Worm (Caenorhabditis elegans) whole organism, young adult: ENCODE data around the gene F07C6.3.
A peak's percentile ranks its signal among the peaks of the same experiment; 100 is the strongest.

ENCODE experiments used
- B0035.1 ChIP-seq: sonication (generic microtip); optimal IDR thresholded peaks from 2 replicates; lab custom pipeline; 2016; ENCODE audit warnings: missing genetic modification characterization, mild to moderate bottlenecking, missing compliant biosample characterization, missing genotype, missing genetic modification reagents
- B0261.1 ChIP-seq: sonication (generic microtip); optimal IDR thresholded peaks from 2 replicates; lab custom pipeline; 2016; ENCODE audit warnings: mild to moderate bottlenecking, missing genetic modification characterization, moderate library complexity, missing compliant biosample characterization
- B0336.3 ChIP-seq: fragments of 200-800 bp; sonication (Bioruptor generic); IDR thresholded peaks from 2 replicates; pipeline ENCODE4 v1.3.6; 2022; ENCODE audit warnings: missing genetic modification characterization, missing compliant biosample characterization
- C06A6.2 ChIP-seq: fragments of 200-800 bp; sonication (Bioruptor generic); conservative IDR thresholded peaks from 2 replicates; pipeline ENCODE4 v1.3.6; 2022; ENCODE audit warnings: missing genetic modification characterization, missing compliant biosample characterization
- C17E4.6 ChIP-seq: fragments of 200-800 bp; sonication (Bioruptor generic); IDR thresholded peaks from 2 replicates; pipeline ENCODE4 v1.3.6; 2022; ENCODE audit warnings: missing genetic modification reagents, missing genetic modification characterization, missing compliant biosample characterization
- D2030.7 ChIP-seq: fragments of 200-800 bp; sonication (Bioruptor generic); IDR thresholded peaks from 2 replicates; pipeline ENCODE4 v1.3.6; 2022; ENCODE audit warnings: missing genetic modification reagents, missing genetic modification characterization, missing compliant biosample characterization
- F33H1.4 ChIP-seq: fragments of 200-800 bp; sonication (Bioruptor generic); IDR thresholded peaks from 2 replicates; pipeline ENCODE4 v1.3.6; 2022; ENCODE audit warnings: missing genetic modification reagents, missing genetic modification characterization, missing compliant biosample characterization
- F37B4.10 ChIP-seq: fragments of 200-800 bp; sonication (Bioruptor generic); IDR thresholded peaks from 2 replicates; pipeline ENCODE4 v1.3.6; 2022; ENCODE audit warnings: missing genetic modification characterization, missing compliant biosample characterization
- F39B2.1 ChIP-seq: fragments of 200-800 bp; sonication (Bioruptor generic); IDR thresholded peaks from 2 replicates; pipeline ENCODE4 v1.3.6; 2022; ENCODE audit warnings: missing genetic modification reagents, missing genetic modification characterization, missing compliant biosample characterization
- F49E8.2 ChIP-seq: sonication (generic microtip); optimal IDR thresholded peaks from 3 replicates; lab custom pipeline; 2017; ENCODE audit warnings: missing genetic modification characterization, mild to moderate bottlenecking, missing compliant biosample characterization, antibody characterized with exemption, moderate library complexity; ENCODE audit not compliant: insufficient read depth
- F55B11.4 ChIP-seq: sonication (generic microtip); optimal IDR thresholded peaks from 2 replicates; lab custom pipeline; 2016; ENCODE audit warnings: missing compliant biosample characterization, missing genetic modification characterization, borderline replicate concordance; ENCODE audit not compliant: insufficient read depth
- F57A8.1 ChIP-seq: fragments of 200-800 bp; sonication (Bioruptor generic); optimal IDR thresholded peaks from 2 replicates; lab custom pipeline; 2018; ENCODE audit warnings: mild to moderate bottlenecking, missing genetic modification characterization, moderate library complexity, missing compliant biosample characterization
- K12H6.12 ChIP-seq: fragments of 200-800 bp; sonication (Bioruptor generic); optimal IDR thresholded peaks from 2 replicates; lab custom pipeline; 2018; ENCODE audit warnings: mild to moderate bottlenecking, missing genetic modification characterization, missing compliant biosample characterization
- Y53F4B.3 ChIP-seq: fragments of 200-800 bp; sonication (Bioruptor generic); IDR thresholded peaks from 2 replicates; pipeline ENCODE4 v1.3.6; 2022; ENCODE audit warnings: missing genetic modification reagents, missing genetic modification characterization, missing compliant biosample characterization
- Y53G8AR.9 ChIP-seq: fragments of 200-800 bp; sonication (Bioruptor generic); conservative IDR thresholded peaks from 2 replicates; pipeline ENCODE4 v1.3.6; 2022; ENCODE audit warnings: missing genetic modification reagents, missing genetic modification characterization, missing compliant biosample characterization
- attf-6 ChIP-seq: fragments of 200-800 bp; sonication (Bioruptor generic); IDR thresholded peaks from 2 replicates; pipeline ENCODE4 v1.3.6; 2022; ENCODE audit warnings: missing genetic modification reagents, missing genetic modification characterization, missing compliant biosample characterization
- bed-1 ChIP-seq: fragments of 200-800 bp; sonication (Bioruptor generic); IDR thresholded peaks from 2 replicates; pipeline ENCODE4 v1.3.6; 2022; ENCODE audit warnings: missing genetic modification reagents, missing genetic modification characterization, missing compliant biosample characterization
- bed-2 ChIP-seq: fragments of 200-800 bp; sonication (Bioruptor generic); IDR thresholded peaks from 2 replicates; pipeline ENCODE4 v1.3.6; 2022; ENCODE audit warnings: missing genetic modification reagents, missing genetic modification characterization, missing compliant biosample characterization
- cebp-2 ChIP-seq: fragments of 200-800 bp; sonication (Bioruptor generic); IDR thresholded peaks from 2 replicates; pipeline ENCODE4 v1.3.6; 2022; ENCODE audit warnings: missing genetic modification characterization, missing compliant biosample characterization
- dox-1 ChIP-seq: fragments of 200-800 bp; sonication (Bioruptor generic); IDR thresholded peaks from 2 replicates; pipeline ENCODE4 v1.3.6; 2022; ENCODE audit warnings: missing genetic modification reagents, missing genetic modification characterization, missing compliant biosample characterization
- efl-1 ChIP-seq: fragments of 150-350 bp; optimal IDR thresholded peaks from 2 replicates; lab custom pipeline; 2014; ENCODE audit warnings: missing biosample characterization, missing genetic modification reagents, missing genetic modification characterization
- egl-18 ChIP-seq: fragments of 200-800 bp; sonication (Bioruptor generic); IDR thresholded peaks from 2 replicates; pipeline ENCODE4 v1.3.6; 2022; ENCODE audit warnings: missing genetic modification reagents, missing genetic modification characterization, missing compliant biosample characterization
- ets-4 ChIP-seq: fragments of 200-800 bp; sonication (Bioruptor generic); optimal IDR thresholded peaks from 2 replicates; lab custom pipeline; 2018; ENCODE audit warnings: mild to moderate bottlenecking, missing genetic modification characterization, missing compliant biosample characterization
- gei-17 ChIP-seq: fragments of 200-800 bp; sonication (Bioruptor generic); optimal IDR thresholded peaks from 2 replicates; lab custom pipeline; 2018; ENCODE audit warnings: mild to moderate bottlenecking, missing genetic modification characterization, missing compliant biosample characterization
- hlh-26 ChIP-seq: fragments of 200-800 bp; sonication (Bioruptor generic); conservative IDR thresholded peaks from 2 replicates; pipeline ENCODE4 v1.3.6; 2022; ENCODE audit warnings: missing genetic modification reagents, missing genetic modification characterization, missing compliant biosample characterization
- lin-26 ChIP-seq: fragments of 200-800 bp; sonication (Bioruptor generic); IDR thresholded peaks from 2 replicates; pipeline ENCODE4 v1.3.6; 2022; ENCODE audit warnings: missing genetic modification reagents, missing genetic modification characterization, missing compliant biosample characterization
- lin-35 ChIP-seq, 3 experiments: fragments of 150-350 bp in 2 of 3; sonication (generic microtip) in 1 of 3; optimal IDR thresholded peaks; 2 replicates each; lab custom pipeline; 2014 to 2018; ENCODE audit warnings: missing biosample characterization in 3 of 3, missing genetic modification characterization in 3 of 3, missing genetic modification reagents in 3 of 3
- lin-40 ChIP-seq: sonication (generic microtip); optimal IDR thresholded peaks from 2 replicates; lab custom pipeline; 2016; ENCODE audit warnings: missing genetic modification characterization, mild to moderate bottlenecking, missing compliant biosample characterization, missing genotype, missing genetic modification reagents
- lin-54 ChIP-seq: fragments of 200-800 bp; sonication (Bioruptor generic); optimal IDR thresholded peaks from 2 replicates; lab custom pipeline; 2018; ENCODE audit warnings: mild to moderate bottlenecking, missing genetic modification characterization, missing compliant biosample characterization
- lir-1 ChIP-seq: fragments of 200-800 bp; sonication (Bioruptor generic); conservative IDR thresholded peaks from 2 replicates; pipeline ENCODE4 v1.3.6; 2022; ENCODE audit warnings: missing genetic modification reagents, missing genetic modification characterization, missing compliant biosample characterization
- lsl-1 ChIP-seq: fragments of 200-800 bp; sonication (Bioruptor generic); optimal IDR thresholded peaks from 2 replicates; lab custom pipeline; 2018; ENCODE audit warnings: mild to moderate bottlenecking, missing genetic modification characterization, moderate library complexity, missing compliant biosample characterization
- madf-6 ChIP-seq: fragments of 200-800 bp; sonication (Bioruptor generic); IDR thresholded peaks from 2 replicates; pipeline ENCODE4 v1.3.6; 2022; ENCODE audit warnings: missing genetic modification reagents, missing genetic modification characterization, missing compliant biosample characterization
- madf-8 ChIP-seq: fragments of 200-800 bp; sonication (Bioruptor generic); conservative IDR thresholded peaks from 2 replicates; pipeline ENCODE4 v1.3.6; 2022; ENCODE audit warnings: missing genetic modification reagents, missing genetic modification characterization, missing compliant biosample characterization
- pbrm-1 ChIP-seq: fragments of 200-800 bp; sonication (Bioruptor generic); IDR thresholded peaks from 2 replicates; pipeline ENCODE4 v1.3.6; 2022; ENCODE audit warnings: missing genetic modification reagents, missing genetic modification characterization, missing compliant biosample characterization
- snpc-1.3 ChIP-seq: sonication (generic microtip); optimal IDR thresholded peaks from 2 replicates; lab custom pipeline; 2017; ENCODE audit warnings: missing genetic modification characterization, mild to moderate bottlenecking, missing compliant biosample characterization, antibody characterized with exemption, moderate library complexity, missing genotype, missing genetic modification reagents; ENCODE audit not compliant: insufficient read depth
- snpc-3.4 ChIP-seq: sonication (generic microtip); optimal IDR thresholded peaks from 2 replicates; lab custom pipeline; 2017; ENCODE audit warnings: missing genetic modification characterization, mild to moderate bottlenecking, missing compliant biosample characterization, antibody characterized with exemption, moderate library complexity, missing genotype, missing genetic modification reagents
- snpc-4 ChIP-seq, 5 experiments: fragments of 150-350 bp in 1 of 5; sonication (generic microtip) in 4 of 5; optimal IDR thresholded peaks; 2 replicates each; lab custom pipeline; 2014 to 2018; ENCODE audit warnings: missing genetic modification characterization in 5 of 5, missing biosample characterization in 3 of 5, antibody characterized with exemption in 2 of 5, mild to moderate bottlenecking in 2 of 5, missing compliant biosample characterization in 2 of 5, missing genotype in 2 of 5, moderate library complexity in 2 of 5, missing genetic modification reagents in 1 of 5
- somi-1 ChIP-seq: fragments of 200-800 bp; sonication (Bioruptor generic); optimal IDR thresholded peaks from 2 replicates; lab custom pipeline; 2018; ENCODE audit warnings: mild to moderate bottlenecking, missing genetic modification characterization, missing compliant biosample characterization
- unc-62 ChIP-seq: fragments of 150-350 bp; optimal IDR thresholded peaks from 2 replicates; lab custom pipeline; 2014; ENCODE audit warnings: missing biosample characterization, missing genetic modification reagents, missing genetic modification characterization
- xnd-1 ChIP-seq: sonication (generic microtip); optimal IDR thresholded peaks from 2 replicates; lab custom pipeline; 2016; ENCODE audit warnings: missing genotype, missing genetic modification reagents, missing genetic modification characterization, missing compliant biosample characterization
- zfh-2 ChIP-seq: fragments of 200-800 bp; sonication (Bioruptor generic); conservative IDR thresholded peaks from 2 replicates; pipeline ENCODE4 v1.3.6; 2022; ENCODE audit warnings: missing genetic modification reagents, missing genetic modification characterization, missing compliant biosample characterization
- ztf-6 ChIP-seq: fragments of 200-800 bp; sonication (Bioruptor generic); IDR thresholded peaks from 2 replicates; pipeline ENCODE4 v1.3.6; 2022; ENCODE audit warnings: missing genetic modification reagents, missing genetic modification characterization, missing compliant biosample characterization

The F07C6.3 gene

DNA sequence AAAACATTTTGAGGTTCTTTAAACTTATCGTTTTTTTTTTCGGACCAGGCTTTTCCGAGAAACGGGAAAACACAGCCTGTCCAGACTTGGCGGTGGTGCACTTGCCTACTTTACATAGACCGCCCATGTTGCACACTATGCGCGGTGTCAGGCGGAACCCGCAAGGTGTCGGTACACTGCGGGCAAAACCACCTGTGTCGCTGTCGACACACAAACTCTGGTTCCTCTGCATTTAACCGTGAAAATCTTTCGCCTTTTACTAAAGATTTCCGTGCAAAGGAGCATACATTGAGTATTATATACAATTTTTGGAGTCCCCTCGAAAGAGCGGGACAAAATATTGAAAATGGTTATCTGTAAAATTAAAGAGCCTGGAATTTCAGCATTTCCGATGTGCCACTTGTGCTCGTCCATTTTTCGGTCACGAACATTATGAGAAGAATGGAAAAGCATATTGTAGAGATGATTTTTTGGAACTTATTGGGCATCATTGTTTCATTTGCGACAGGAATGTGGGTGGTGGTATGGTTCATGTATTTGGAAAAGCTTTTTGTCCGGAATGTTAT lies 6.4 kb downstream of the F07C6.3 start (continued):
- TF ChIP-seq F37B4.10, result no peak

ce11 chrIV:12796811-12797210 lies 7.8 kb downstream of the F07C6.3 start:
- no peak for TF ChIP-seq madf-8
- no peak for TF ChIP-seq C17E4.6
- TF ChIP-seq bed-2 (GFP tag; lab: Robert Waterston, UW), result no peak
- no peak for TF ChIP-seq F39B2.1 (GFP tag; lab: Robert Waterston, UW)
- TF ChIP-seq, all 124 proteins: peak for 0

ce11 chrIV:12805595-12805994 lies 16.6 kb downstream of the F07C6.3 start, which contains the start of gene F07C6.4:
TSS of gene F07C6.4 (plus strand) at chrIV:12805924.
- TF ChIP-seq Y53F4B.3 (no peak), B0261.1 (tag; lab: Kevin White, UChicago) (no peak), cebp-2 (GFP tag; lab: Robert Waterston, UW) (no peak), C06A6.2 (GFP tag; lab: Robert Waterston, UW) (no peak), dox-1 (GFP tag; lab: Robert Waterston, UW) (peak; percentile 34; the same call in 1 of the 2 replicates), snpc-3.4 (tag; lab: Kevin White, UChicago) (peak; percentile 5), gei-17 (no peak), F55B11.4 (tag; lab: Kevin White, UChicago) (no peak), bed-1 (GFP tag; lab: Robert Waterston, UW) (no peak), K12H6.12 (no peak), ztf-6 (GFP tag; lab: Robert Waterston, UW) (no peak), lin-40 (tag; lab: Kevin White, UChicago) (no peak), hlh-26 (no peak), B0336.3 (GFP tag; lab: Robert Waterston, UW) (no peak), lin-35 (GFP tag; optimal IDR thresholded peaks at IDR 0.05; lab: Kevin White, UChicago) (no peak), F57A8.1 (GFP tag; lab: Kevin White, UChicago) (no peak), snpc-4 (GFP tag; optimal IDR thresholded peaks at IDR 0.05; lab: Kevin White, UChicago) (no peak), snpc-4 (tag; optimal IDR thresholded peaks at IDR 0.05; lab: Kevin White, UChicago) (peak in 1 of 4 experiments; percentile 62), F49E8.2 (tag; lab: Kevin White, UChicago) (no peak), somi-1 (no peak), egl-18 (GFP tag; lab: Robert Waterston, UW) (no peak), lin-54 (GFP tag; lab: Kevin White, UChicago) (peak; percentile 4), D2030.7 (GFP tag; lab: Robert Waterston, UW) (peak; percentile 42; the same call in 1 of the 2 replicates), efl-1 (GFP tag; lab: Kevin White, UChicago) (peak; percentile 53), snpc-1.3 (tag; lab: Kevin White, UChicago) (peak; percentile 35), lin-26 (GFP tag; lab: Robert Waterston, UW) (no peak), zfh-2 (GFP tag; lab: Robert Waterston, UW) (no peak), ets-4 (GFP tag; lab: Kevin White, UChicago) (no peak), lsl-1 (GFP tag; lab: Kevin White, UChicago) (peak; percentile 88), xnd-1 (tag; lab: Kevin White, UChicago) (peak; percentile 85), madf-6 (GFP tag; lab: Robert Waterston, UW) (peak; percentile 90), F33H1.4 (GFP tag; lab: Robert Waterston, UW) (peak; percentile 85), madf-8 (peak; percentile 52), Y53G8AR.9 (GFP tag; lab: Robert Waterston, UW) (no peak), attf-6 (GFP tag; lab: Robert Waterston, UW) (0 out of 2 replicates have a peak, but pooled peaks have one; percentile 10), pbrm-1 (GFP tag; lab: Robert Waterston, UW) (no peak), unc-62 (no peak), lir-1 (no peak), B0035.1 (tag; lab: Kevin White, UChicago) (no peak)
- TF ChIP-seq, all 124 proteins: peak for 13
